Worm (Caenorhabditis elegans) whole organism, young adult: Measurements from ENCODE around the gene F59A1.18.

ENCODE experiments used
- B0261.1 ChIP-seq: sonication (generic microtip); optimal IDR thresholded peaks from 2 replicates; lab custom pipeline; 2016; ENCODE audit warnings: mild to moderate bottlenecking, missing genetic modification characterization, moderate library complexity, missing compliant biosample characterization
- B0336.3 ChIP-seq: fragments of 200-800 bp; sonication (Bioruptor generic); IDR thresholded peaks from 2 replicates; pipeline ENCODE4 v1.3.6; 2022; ENCODE audit warnings: missing genetic modification characterization, missing compliant biosample characterization
- F52B5.7 ChIP-seq: sonication (generic microtip); optimal IDR thresholded peaks from 2 replicates; lab custom pipeline; 2016; ENCODE audit warnings: mild to moderate bottlenecking, missing genetic modification characterization, missing compliant biosample characterization
- F57A8.1 ChIP-seq: fragments of 200-800 bp; sonication (Bioruptor generic); optimal IDR thresholded peaks from 2 replicates; lab custom pipeline; 2018; ENCODE audit warnings: mild to moderate bottlenecking, missing genetic modification characterization, moderate library complexity, missing compliant biosample characterization
- T07F8.4 ChIP-seq: sonication (generic microtip); optimal IDR thresholded peaks from 2 replicates; lab custom pipeline; 2016; ENCODE audit warnings: mild to moderate bottlenecking, missing genetic modification characterization, moderate library complexity, missing compliant biosample characterization
- Y53F4B.3 ChIP-seq: fragments of 200-800 bp; sonication (Bioruptor generic); IDR thresholded peaks from 2 replicates; pipeline ENCODE4 v1.3.6; 2022; ENCODE audit warnings: missing genetic modification reagents, missing genetic modification characterization, missing compliant biosample characterization
- ZK185.1 ChIP-seq: sonication (generic microtip); optimal IDR thresholded peaks from 2 replicates; lab custom pipeline; 2016; ENCODE audit warnings: mild to moderate bottlenecking, missing genetic modification characterization, missing compliant biosample characterization; ENCODE audit not compliant: poor library complexity, severe bottlenecking
- aptf-2 ChIP-seq: fragments of 200-800 bp; sonication (Bioruptor generic); conservative IDR thresholded peaks from 2 replicates; pipeline ENCODE4 v1.3.6; 2022; ENCODE audit warnings: missing genetic modification reagents, missing genetic modification characterization, missing compliant biosample characterization
- bed-2 ChIP-seq: fragments of 200-800 bp; sonication (Bioruptor generic); IDR thresholded peaks from 2 replicates; pipeline ENCODE4 v1.3.6; 2022; ENCODE audit warnings: missing genetic modification reagents, missing genetic modification characterization, missing compliant biosample characterization
- cebp-1 ChIP-seq, 2 experiments: fragments of 200-800 bp in 1 of 2; sonication (Bioruptor generic) in 1 of 2; sonication (generic microtip) in 1 of 2; IDR thresholded peaks in 1 of 2; optimal IDR thresholded peaks in 1 of 2; 2 replicates each; pipeline versions ENCODE4 v1.3.6 to Lab custom; 2017 to 2022; ENCODE audit warnings: missing compliant biosample characterization in 2 of 2, missing genetic modification characterization in 2 of 2, mild to moderate bottlenecking in 1 of 2, missing genetic modification reagents in 1 of 2, moderate library complexity in 1 of 2
- ceh-79 ChIP-seq: sonication (generic microtip); optimal IDR thresholded peaks from 2 replicates; lab custom pipeline; 2017; ENCODE audit warnings: mild to moderate bottlenecking, missing genetic modification characterization, missing compliant biosample characterization
- ceh-91 ChIP-seq: fragments of 200-800 bp; sonication (Bioruptor generic); IDR thresholded peaks from 2 replicates; pipeline ENCODE4 v1.3.6; 2022; ENCODE audit warnings: missing genetic modification reagents, missing genetic modification characterization, missing compliant biosample characterization
- chd-7 ChIP-seq: sonication (generic microtip); optimal IDR thresholded peaks from 2 replicates; lab custom pipeline; 2016; ENCODE audit warnings: mild to moderate bottlenecking, missing genetic modification characterization, moderate library complexity, missing compliant biosample characterization
- ekl-4 ChIP-seq: fragments of 200-800 bp; sonication (Bioruptor generic); IDR thresholded peaks from 2 replicates; pipeline ENCODE4 v1.3.6; 2022; ENCODE audit warnings: missing genetic modification reagents, missing genetic modification characterization, missing compliant biosample characterization
- ets-4 ChIP-seq: fragments of 200-800 bp; sonication (Bioruptor generic); optimal IDR thresholded peaks from 2 replicates; lab custom pipeline; 2018; ENCODE audit warnings: mild to moderate bottlenecking, missing genetic modification characterization, missing compliant biosample characterization
- gei-17 ChIP-seq: fragments of 200-800 bp; sonication (Bioruptor generic); optimal IDR thresholded peaks from 2 replicates; lab custom pipeline; 2018; ENCODE audit warnings: mild to moderate bottlenecking, missing genetic modification characterization, missing compliant biosample characterization
- hlh-12 ChIP-seq: sonication (generic microtip); optimal IDR thresholded peaks from 2 replicates; lab custom pipeline; 2016; ENCODE audit warnings: missing genetic modification characterization, missing compliant biosample characterization
- hmg-20 ChIP-seq: fragments of 200-800 bp; sonication (Bioruptor generic); IDR thresholded peaks from 2 replicates; pipeline ENCODE4 v1.3.6; 2022; ENCODE audit warnings: missing genetic modification reagents, missing genetic modification characterization, missing compliant biosample characterization
- hsf-1 ChIP-seq: fragments of 200-800 bp; sonication (Bioruptor generic); IDR thresholded peaks from 2 replicates; pipeline ENCODE4 v1.3.6; 2022; ENCODE audit warnings: missing genetic modification reagents, missing genetic modification characterization, missing compliant biosample characterization
- let-607 ChIP-seq, 2 experiments: fragments of 200-800 bp in 1 of 2; sonication (Bioruptor generic) in 1 of 2; sonication (generic microtip) in 1 of 2; optimal IDR thresholded peaks; 2 replicates each; lab custom pipeline; 2016 to 2018; ENCODE audit warnings: mild to moderate bottlenecking in 2 of 2, missing compliant biosample characterization in 2 of 2, missing genetic modification characterization in 2 of 2, moderate library complexity in 2 of 2, missing genotype in 1 of 2
- lir-1 ChIP-seq: fragments of 200-800 bp; sonication (Bioruptor generic); conservative IDR thresholded peaks from 2 replicates; pipeline ENCODE4 v1.3.6; 2022; ENCODE audit warnings: missing genetic modification reagents, missing genetic modification characterization, missing compliant biosample characterization
- madf-10 ChIP-seq: sonication (generic microtip); optimal IDR thresholded peaks from 2 replicates; lab custom pipeline; 2016; ENCODE audit warnings: mild to moderate bottlenecking, missing genetic modification characterization, missing compliant biosample characterization
- madf-3 ChIP-seq: fragments of 200-800 bp; sonication (Bioruptor generic); IDR thresholded peaks from 2 replicates; pipeline ENCODE4 v1.3.6; 2022; ENCODE audit warnings: missing genetic modification reagents, missing genetic modification characterization, missing compliant biosample characterization
- nfya-2 ChIP-seq: fragments of 200-800 bp; sonication (Bioruptor generic); IDR thresholded peaks from 2 replicates; pipeline ENCODE4 v1.3.6; 2022; ENCODE audit warnings: missing genetic modification reagents, missing genetic modification characterization, missing compliant biosample characterization
- nfyb-1 ChIP-seq: fragments of 200-800 bp; sonication (Bioruptor generic); IDR thresholded peaks from 2 replicates; pipeline ENCODE4 v1.3.6; 2022; ENCODE audit warnings: missing genetic modification reagents, missing genetic modification characterization, missing compliant biosample characterization
- nhr-120 ChIP-seq: fragments of 200-800 bp; sonication (Bioruptor generic); IDR thresholded peaks from 2 replicates; pipeline ENCODE4 v1.3.6; 2022; ENCODE audit warnings: missing genetic modification characterization, missing compliant biosample characterization
- nhr-27 ChIP-seq: fragments of 200-800 bp; sonication (Bioruptor generic); optimal IDR thresholded peaks from 2 replicates; lab custom pipeline; 2018; ENCODE audit warnings: mild to moderate bottlenecking, missing genetic modification characterization, moderate library complexity, missing compliant biosample characterization
- rec-8 ChIP-seq, 2 experiments: sonication (generic microtip); optimal IDR thresholded peaks; 2 replicates each; lab custom pipeline; 2016; ENCODE audit warnings: mild to moderate bottlenecking in 2 of 2, missing genetic modification characterization in 2 of 2, missing genetic modification reagents in 2 of 2, missing genotype in 2 of 2, missing biosample characterization in 1 of 2, missing compliant biosample characterization in 1 of 2, moderate library complexity in 1 of 2
- repo-1 ChIP-seq: sonication (generic microtip); optimal IDR thresholded peaks from 2 replicates; lab custom pipeline; 2017; ENCODE audit warnings: mild to moderate bottlenecking, missing genetic modification characterization, missing compliant biosample characterization
- rpc-1 ChIP-seq, 2 experiments: fragments of 150-350 bp in 1 of 2; sonication (generic microtip) in 1 of 2; optimal IDR thresholded peaks; 2 replicates each; lab custom pipeline; 2014 to 2018; ENCODE audit warnings: missing biosample characterization in 1 of 2, missing genetic modification characterization in 1 of 2, missing genetic modification reagents in 1 of 2, missing genotype in 1 of 2
- snpc-1.1 ChIP-seq: sonication (generic microtip); optimal IDR thresholded peaks from 2 replicates; lab custom pipeline; 2017; ENCODE audit warnings: missing genetic modification characterization, mild to moderate bottlenecking, missing compliant biosample characterization, antibody characterized with exemption, moderate library complexity, missing genotype, missing genetic modification reagents; ENCODE audit not compliant: insufficient read depth
- snpc-4 ChIP-seq, 5 experiments: fragments of 150-350 bp in 1 of 5; sonication (generic microtip) in 4 of 5; optimal IDR thresholded peaks; 2 replicates each; lab custom pipeline; 2014 to 2018; ENCODE audit warnings: missing genetic modification characterization in 5 of 5, missing biosample characterization in 3 of 5, antibody characterized with exemption in 2 of 5, mild to moderate bottlenecking in 2 of 5, missing compliant biosample characterization in 2 of 5, missing genotype in 2 of 5, moderate library complexity in 2 of 5, missing genetic modification reagents in 1 of 5
- somi-1 ChIP-seq: fragments of 200-800 bp; sonication (Bioruptor generic); optimal IDR thresholded peaks from 2 replicates; lab custom pipeline; 2018; ENCODE audit warnings: mild to moderate bottlenecking, missing genetic modification characterization, missing compliant biosample characterization
- tbp1 ChIP-seq: fragments of 200-800 bp; sonication (Bioruptor generic); optimal IDR thresholded peaks from 2 replicates; lab custom pipeline; 2018; ENCODE audit warnings: mild to moderate bottlenecking, missing genetic modification characterization, missing compliant biosample characterization
- tlf-1 ChIP-seq: fragments of 200-800 bp; sonication (Bioruptor generic); optimal IDR thresholded peaks from 2 replicates; lab custom pipeline; 2018; ENCODE audit warnings: mild to moderate bottlenecking, missing genetic modification characterization, missing compliant biosample characterization
- unc-62 ChIP-seq: fragments of 150-350 bp; optimal IDR thresholded peaks from 2 replicates; lab custom pipeline; 2014; ENCODE audit warnings: missing biosample characterization, missing genetic modification reagents, missing genetic modification characterization
- ztf-18 ChIP-seq: sonication (generic microtip); optimal IDR thresholded peaks from 2 replicates; lab custom pipeline; 2016; ENCODE audit warnings: missing genotype, mild to moderate bottlenecking, missing genetic modification characterization, missing compliant biosample characterization

Gene F59A1.18

ce11 chrV:17686852-17687251, at the start of gene F59A1.18:
F59A1.18 (minus strand) TSS chrV:17686952.
- no peak for TF ChIP-seq ztf-18 (tag; lab: Kevin White, UChicago)
- no peak for TF ChIP-seq chd-7 (tag; lab: Kevin White, UChicago)
- no peak for TF ChIP-seq tbp1 (GFP tag; lab: Kevin White, UChicago)
- TF ChIP-seq madf-3 (GFP tag; lab: Robert Waterston, UW), result no peak
- no peak for TF ChIP-seq F52B5.7
- no peak for TF ChIP-seq nfya-2
- TF ChIP-seq let-607 (tag; optimal IDR thresholded peaks at IDR 0.05; lab: Kevin White, UChicago), result no peak
- TF ChIP-seq ZK185.1, result no peak
- no peak for TF ChIP-seq hsf-1 (GFP tag; lab: Robert Waterston, UW)
- TF ChIP-seq ekl-4 (GFP tag; lab: Robert Waterston, UW), result no peak
- TF ChIP-seq bed-2 (GFP tag; lab: Robert Waterston, UW), result no peak
- TF ChIP-seq, all 124 proteins: peak for 0

ce11 chrV:17732516-17732915, 45.8 kb upstream of the F59A1.18 start, which contains the start of gene twk-42:
twk-42 (minus strand) TSS chrV:17732616.
- TF ChIP-seq ets-4 (GFP tag; lab: Kevin White, UChicago), result no peak
- TF ChIP-seq hlh-12 (tag; lab: Kevin White, UChicago), result no peak
- TF ChIP-seq gei-17 (GFP tag; lab: Kevin White, UChicago), result no peak
- no peak for TF ChIP-seq ceh-91
- TF ChIP-seq T07F8.4 (tag; lab: Kevin White, UChicago), result no peak
- no peak for TF ChIP-seq B0261.1 (tag; lab: Kevin White, UChicago)
- TF ChIP-seq somi-1 (GFP tag; lab: Kevin White, UChicago), result no peak
- no peak for TF ChIP-seq ekl-4 (GFP tag; lab: Robert Waterston, UW)
- TF ChIP-seq rpc-1 (optimal IDR thresholded peaks at IDR 0.05; lab: Kevin White, UChicago), result no peak
- no peak for TF ChIP-seq rpc-1 (tag; optimal IDR thresholded peaks at IDR 0.05; lab: Kevin White, UChicago)
- TF ChIP-seq snpc-4 (GFP tag; optimal IDR thresholded peaks at IDR 0.05; lab: Kevin White, UChicago), result no peak
- no peak for TF ChIP-seq snpc-4 (tag; optimal IDR thresholded peaks at IDR 0.05; lab: Kevin White, UChicago)
- TF ChIP-seq Y53F4B.3 (GFP tag; lab: Robert Waterston, UW), result no peak
- no peak for TF ChIP-seq ceh-79 (tag; lab: Kevin White, UChicago)
- TF ChIP-seq B0336.3 (GFP tag; lab: Robert Waterston, UW), result no peak

ce11 chrV:17728757-17729156, 42.0 kb upstream of the F59A1.18 start:
- no peak for TF ChIP-seq Y53F4B.3 (GFP tag; lab: Robert Waterston, UW)
- TF ChIP-seq F57A8.1 (GFP tag; lab: Kevin White, UChicago), result no peak
- TF ChIP-seq aptf-2 (GFP tag; lab: Robert Waterston, UW), result no peak
- TF ChIP-seq madf-10 (tag; lab: Kevin White, UChicago), result no peak
- no peak for TF ChIP-seq lir-1
- TF ChIP-seq rec-8 (tag; optimal IDR thresholded peaks at IDR 0.05; lab: Kevin White, UChicago), result no peak
- TF ChIP-seq repo-1, result no peak
- no peak for TF ChIP-seq hmg-20 (GFP tag; lab: Robert Waterston, UW)
- TF ChIP-seq nhr-120, result no peak
- no peak for TF ChIP-seq snpc-1.1
- TF ChIP-seq, all 124 proteins: peak for 0

ce11 chrV:17728336-17728735, 41.6 kb upstream of the F59A1.18 start:
- TF ChIP-seq madf-3 (GFP tag; lab: Robert Waterston, UW), result no peak
- no peak for TF ChIP-seq snpc-1.1
- TF ChIP-seq ekl-4 (GFP tag; lab: Robert Waterston, UW), result no peak
- TF ChIP-seq nhr-27 (tag; lab: Kevin White, UChicago), result no peak
- TF ChIP-seq tlf-1 (GFP tag; lab: Kevin White, UChicago), result no peak
- TF ChIP-seq unc-62 (GFP tag; lab: Kevin White, UChicago), result no peak
- no peak for TF ChIP-seq nfyb-1
- TF ChIP-seq cebp-1 (GFP tag; IDR thresholded peaks at IDR 0.05; lab: Robert Waterston, UW), result no peak
- TF ChIP-seq cebp-1 (tag; optimal IDR thresholded peaks at IDR 0.05; lab: Kevin White, UChicago), result no peak
- TF ChIP-seq ztf-18 (tag; lab: Kevin White, UChicago), result no peak
